Worm (Caenorhabditis elegans): ENCODE results near the gene tin-9.1.
A peak's percentile ranks its signal among the peaks of the same experiment; 100 is the strongest.

The tin-9.1 gene

DNA sequence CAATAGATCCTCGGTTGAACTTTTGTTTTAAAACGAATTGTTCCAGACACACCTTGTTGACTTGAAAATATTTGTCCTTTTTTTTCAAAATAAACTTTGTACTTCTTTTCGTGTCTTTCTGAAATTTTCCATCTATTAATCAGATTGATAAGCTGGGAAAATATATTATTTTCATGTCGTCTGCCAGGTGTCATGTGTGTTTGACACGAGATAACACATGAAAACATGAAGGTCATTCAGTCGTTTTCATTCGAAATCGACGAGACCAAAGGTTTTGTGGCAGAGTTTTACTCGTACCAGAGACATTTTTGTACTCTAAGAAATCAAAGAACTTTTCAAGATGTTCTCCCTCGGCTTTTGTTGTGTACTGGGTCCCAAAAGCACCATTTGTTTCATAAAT, 23.8 kb downstream of the tin-9.1 start:
- TF ChIP-seq med-1 (GFP tag; optimal IDR thresholded peaks at IDR 0.05; ENCODE audit: insufficient read depth) (no peak), tab-1 (GFP tag; IDR thresholded peaks at IDR 0.05) (no peak), cog-1 (tag; optimal IDR thresholded peaks at IDR 0.05) (no peak), ref-1 (GFP tag; conservative IDR thresholded peaks at IDR 0.05) (no peak)

DNA sequence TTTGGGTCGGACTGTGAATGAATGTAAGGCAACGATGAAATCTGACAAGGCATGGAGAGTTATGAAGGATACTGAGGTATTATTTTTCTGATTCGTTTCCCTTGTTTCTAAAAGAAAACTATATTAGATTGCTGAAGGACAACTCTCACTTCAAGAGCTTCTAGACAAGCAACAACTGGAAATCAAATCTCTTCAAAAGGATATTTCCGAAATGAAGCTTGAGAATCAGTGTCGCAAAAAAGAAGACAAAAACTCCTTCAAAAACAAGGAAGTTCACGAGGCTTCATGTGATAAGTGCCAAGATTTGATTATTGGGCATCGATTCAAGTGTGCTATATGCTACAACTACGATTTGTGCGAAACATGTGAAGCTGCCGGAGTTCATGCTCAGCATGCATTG, 25.8 kb downstream of the tin-9.1 start:
- TF ChIP-seq tab-1 (GFP tag; IDR thresholded peaks at IDR 0.05) (no peak), ztf-23 (GFP tag; IDR thresholded peaks at IDR 0.05) (no peak), ztf-29 (GFP tag; IDR thresholded peaks at IDR 0.05) (no peak), flt-1 (GFP tag; IDR thresholded peaks at IDR 0.05) (no peak), cog-1 (tag; optimal IDR thresholded peaks at IDR 0.05) (no peak), ref-1 (GFP tag; conservative IDR thresholded peaks at IDR 0.05) (no peak), klf-2 (GFP tag; conservative IDR thresholded peaks at IDR 0.05) (no peak), T22C8.4 (GFP tag; IDR thresholded peaks at IDR 0.05) (no peak), med-1 (GFP tag; optimal IDR thresholded peaks at IDR 0.05; ENCODE audit: insufficient read depth) (no peak)

DNA sequence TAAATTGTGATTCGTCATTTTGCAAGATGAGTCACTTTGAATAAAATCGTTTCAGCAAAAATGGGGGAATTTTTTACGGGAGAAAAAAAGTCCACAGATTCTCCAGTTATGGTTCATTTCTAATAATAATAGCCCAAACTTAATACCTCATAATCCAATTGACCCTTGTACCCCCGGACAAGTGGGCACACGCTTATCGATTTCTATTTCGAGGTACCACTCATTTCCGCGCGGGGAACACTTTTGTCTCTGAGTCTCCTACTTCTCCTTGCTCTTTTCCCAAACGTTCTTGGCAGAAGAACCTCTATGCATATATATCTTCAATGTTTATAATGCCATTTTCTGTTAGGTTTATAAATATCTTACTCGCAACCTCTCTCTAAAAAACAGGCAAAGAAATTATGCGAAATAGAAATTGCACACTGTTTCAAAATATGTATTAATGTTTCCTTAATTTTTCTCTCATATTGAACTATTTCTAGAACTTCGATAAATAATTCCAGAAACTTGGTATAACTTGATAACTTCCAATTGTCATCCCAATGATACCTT, 27.2 kb downstream of the tin-9.1 start, which contains the start of gene gldi-4:
Gene gldi-4, plus strand, starts transcription at position 502 of the 552 bp plus-strand sequence.
- no peak for TF ChIP-seq ztf-29 (GFP tag; IDR thresholded peaks at IDR 0.05)
- TF ChIP-seq flt-1 (GFP tag; IDR thresholded peaks at IDR 0.05): 0 out of 2 replicates have a peak, but pooled peaks have one; percentile 42

DNA sequence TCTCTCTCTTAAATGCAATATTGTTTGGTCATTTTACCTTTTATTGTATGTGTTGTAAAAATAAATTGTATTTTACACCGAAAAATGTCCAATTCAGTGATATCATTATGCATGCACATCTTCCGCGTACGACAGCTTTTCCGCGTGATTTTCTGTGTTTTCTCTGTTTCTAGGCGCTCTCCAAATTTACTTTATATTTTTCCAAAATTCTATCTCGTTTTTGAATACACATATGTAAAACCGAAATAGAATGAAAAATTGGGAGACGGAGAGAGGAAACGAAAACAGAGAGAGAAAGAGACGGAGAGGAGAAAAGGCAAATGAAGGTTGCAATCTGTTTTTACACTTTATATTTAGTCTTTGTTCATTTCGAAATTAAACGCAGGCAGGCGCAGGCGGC, 27.9 kb downstream of the tin-9.1 start:
- TF ChIP-seq ztf-23 (GFP tag; IDR thresholded peaks at IDR 0.05) (no peak), ref-1 (GFP tag; conservative IDR thresholded peaks at IDR 0.05) (no peak), cog-1 (tag; optimal IDR thresholded peaks at IDR 0.05) (no peak), T22C8.4 (GFP tag; IDR thresholded peaks at IDR 0.05) (no peak), ztf-29 (GFP tag; IDR thresholded peaks at IDR 0.05) (no peak), tab-1 (GFP tag; IDR thresholded peaks at IDR 0.05) (no peak), flt-1 (GFP tag; IDR thresholded peaks at IDR 0.05) (no peak), med-1 (GFP tag; optimal IDR thresholded peaks at IDR 0.05; ENCODE audit: insufficient read depth) (no peak), klf-2 (GFP tag; conservative IDR thresholded peaks at IDR 0.05) (no peak)

DNA sequence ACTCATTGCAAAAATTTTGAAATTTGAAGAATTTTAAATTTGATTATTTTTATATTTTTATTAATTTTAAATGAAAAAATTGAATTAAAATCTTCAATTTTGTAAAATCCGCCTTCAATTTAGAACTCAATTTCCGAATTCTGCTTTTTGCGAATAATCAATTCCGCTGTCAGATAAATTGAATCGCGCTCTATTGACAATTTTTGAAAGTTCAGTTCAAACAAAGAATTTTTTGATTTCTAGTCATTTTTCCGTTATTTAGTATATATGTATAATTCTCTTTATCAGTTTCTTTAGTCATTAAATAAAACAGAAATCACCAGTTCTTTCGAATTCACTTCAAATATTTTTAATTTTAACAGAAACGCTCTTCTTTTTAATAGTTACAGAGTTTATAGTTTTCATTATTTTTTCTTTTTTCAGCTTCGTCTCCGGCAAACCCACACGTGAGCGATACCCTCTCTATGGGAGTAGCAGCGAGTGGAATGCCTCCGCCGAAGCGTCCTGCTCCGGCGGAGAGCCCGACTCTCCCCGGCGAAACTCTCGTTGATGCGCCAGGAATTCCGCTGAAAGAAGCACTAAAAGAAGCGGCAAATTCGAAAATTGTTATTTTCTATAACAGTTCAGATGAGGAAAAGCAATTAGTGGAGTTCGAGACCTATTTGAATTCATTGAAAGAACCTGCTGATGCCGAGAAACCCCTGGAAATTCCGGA, 31.5 kb downstream of the tin-9.1 start:
- TF ChIP-seq klf-2 (GFP tag; conservative IDR thresholded peaks at IDR 0.05) (no peak), ztf-23 (GFP tag; IDR thresholded peaks at IDR 0.05) (no peak), ref-1 (GFP tag; conservative IDR thresholded peaks at IDR 0.05) (no peak), ztf-29 (GFP tag; IDR thresholded peaks at IDR 0.05) (no peak), T22C8.4 (GFP tag; IDR thresholded peaks at IDR 0.05) (no peak), flt-1 (GFP tag; IDR thresholded peaks at IDR 0.05) (no peak), cog-1 (tag; optimal IDR thresholded peaks at IDR 0.05) (no peak)

DNA sequence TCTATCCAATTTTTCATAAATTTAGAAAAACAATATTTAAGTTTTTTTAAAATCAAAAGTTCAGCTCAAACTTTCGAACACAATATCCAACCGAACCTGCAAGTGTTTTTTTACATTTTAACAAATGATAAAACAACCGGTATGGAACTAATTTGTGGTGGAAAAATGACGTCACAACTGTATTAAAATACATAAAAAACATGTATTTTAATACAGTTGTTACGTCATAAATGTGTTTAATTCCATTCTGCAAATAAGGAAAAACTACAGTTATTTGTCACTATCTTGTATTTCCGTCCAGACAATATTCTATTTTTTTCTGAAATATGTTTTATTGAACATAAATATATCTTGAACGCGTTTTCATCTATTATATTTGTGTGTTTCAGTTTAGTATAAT, 32.2 kb downstream of the tin-9.1 start:
- TF ChIP-seq ztf-23 (GFP tag; IDR thresholded peaks at IDR 0.05) (no peak), klf-2 (GFP tag; conservative IDR thresholded peaks at IDR 0.05) (no peak), med-1 (GFP tag; optimal IDR thresholded peaks at IDR 0.05; ENCODE audit: insufficient read depth) (no peak), flt-1 (GFP tag; IDR thresholded peaks at IDR 0.05) (no peak), ref-1 (GFP tag; conservative IDR thresholded peaks at IDR 0.05) (no peak), cog-1 (tag; optimal IDR thresholded peaks at IDR 0.05) (no peak), tab-1 (GFP tag; IDR thresholded peaks at IDR 0.05) (no peak), T22C8.4 (GFP tag; IDR thresholded peaks at IDR 0.05) (no peak)

DNA sequence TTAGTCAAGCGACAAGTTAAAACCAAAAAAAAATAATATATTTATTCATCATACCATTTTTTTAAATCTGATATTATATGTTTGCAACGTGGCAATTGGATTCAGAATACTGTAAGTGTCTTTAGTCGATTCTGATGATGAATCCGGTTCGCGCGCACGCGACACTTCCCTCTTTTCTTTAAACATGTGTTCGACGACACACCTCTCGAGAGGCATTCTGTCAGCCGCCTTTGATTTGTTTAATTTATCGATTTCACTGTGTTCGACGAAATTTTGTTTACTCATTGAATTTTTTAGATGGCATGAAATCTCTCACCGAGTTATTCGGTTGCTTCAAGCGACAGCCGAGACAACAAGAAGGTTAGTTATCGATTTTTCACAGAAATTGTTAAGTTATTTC, 32.7 kb downstream of the tin-9.1 start, which contains the start of gene trxr-1:
Gene trxr-1, plus strand, starts transcription at position 227 of the 400 bp plus-strand sequence.
- TF ChIP-seq ref-1 (GFP tag; conservative IDR thresholded peaks at IDR 0.05) (no peak), cog-1 (tag; optimal IDR thresholded peaks at IDR 0.05) (no peak), ztf-29 (GFP tag; IDR thresholded peaks at IDR 0.05) (no peak), flt-1 (GFP tag; IDR thresholded peaks at IDR 0.05) (no peak), tab-1 (GFP tag; IDR thresholded peaks at IDR 0.05) (no peak), T22C8.4 (GFP tag; IDR thresholded peaks at IDR 0.05) (no peak), klf-2 (GFP tag; conservative IDR thresholded peaks at IDR 0.05) (no peak), ztf-23 (GFP tag; IDR thresholded peaks at IDR 0.05) (no peak), med-1 (GFP tag; optimal IDR thresholded peaks at IDR 0.05; ENCODE audit: insufficient read depth) (no peak)

DNA sequence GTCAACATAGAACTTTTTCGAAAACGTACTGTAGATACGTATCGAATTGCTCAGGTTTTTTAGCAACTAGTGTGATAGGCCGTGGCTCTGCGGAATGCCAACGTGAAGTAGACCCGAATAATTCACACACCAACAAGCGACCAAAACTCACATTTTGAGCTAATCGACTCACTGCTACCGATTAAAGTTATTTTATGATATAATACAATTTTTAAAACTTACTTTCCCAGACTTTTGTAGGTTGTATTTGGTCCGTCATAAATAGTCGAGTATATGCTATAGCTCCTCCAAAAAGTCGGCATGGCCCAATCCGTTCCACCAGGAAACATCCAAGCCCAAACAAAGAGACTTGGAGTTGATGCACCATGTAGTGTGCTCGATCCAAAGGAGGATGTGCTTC, 33.6 kb downstream of the tin-9.1 start, which contains the start of gene C25A8.1:
Gene C25A8.1, plus strand, starts transcription at position 301 of the 400 bp plus-strand sequence.
- TF ChIP-seq med-1 (GFP tag; optimal IDR thresholded peaks at IDR 0.05; ENCODE audit: insufficient read depth): no peak
- no peak for TF ChIP-seq T22C8.4 (GFP tag; IDR thresholded peaks at IDR 0.05)
- TF ChIP-seq klf-2 (GFP tag; conservative IDR thresholded peaks at IDR 0.05): no peak
- TF ChIP-seq cog-1 (tag; optimal IDR thresholded peaks at IDR 0.05): no peak
- no peak for TF ChIP-seq tab-1 (GFP tag; IDR thresholded peaks at IDR 0.05)
- no peak for TF ChIP-seq flt-1 (GFP tag; IDR thresholded peaks at IDR 0.05)
- no peak for TF ChIP-seq ref-1 (GFP tag; conservative IDR thresholded peaks at IDR 0.05)
- no peak for TF ChIP-seq ztf-23 (GFP tag; IDR thresholded peaks at IDR 0.05)
- no peak for TF ChIP-seq ztf-29 (GFP tag; IDR thresholded peaks at IDR 0.05)

DNA sequence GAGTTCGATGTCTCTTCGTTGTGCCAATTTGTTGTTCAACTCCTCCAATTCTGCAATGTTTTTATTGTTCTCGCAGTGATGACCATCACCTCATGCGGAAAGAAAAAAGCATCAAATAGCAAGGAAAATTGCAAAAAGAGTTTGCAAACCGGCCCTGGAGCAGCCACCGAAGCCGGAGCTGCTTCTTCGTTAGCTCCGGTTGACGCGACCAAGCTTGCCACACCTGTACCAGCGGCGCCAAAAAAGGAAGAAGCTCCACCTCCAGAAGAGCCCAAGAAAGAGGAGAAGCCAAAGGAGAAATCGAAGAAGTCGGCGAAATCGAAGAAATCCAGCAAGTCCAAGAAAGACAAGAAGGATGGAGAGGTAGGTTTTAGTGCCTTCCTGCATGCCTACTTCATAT, 34.2 kb downstream of the tin-9.1 start:
- TF ChIP-seq med-1 (GFP tag; optimal IDR thresholded peaks at IDR 0.05; ENCODE audit: insufficient read depth) (no peak), tab-1 (GFP tag; IDR thresholded peaks at IDR 0.05) (no peak)

DNA sequence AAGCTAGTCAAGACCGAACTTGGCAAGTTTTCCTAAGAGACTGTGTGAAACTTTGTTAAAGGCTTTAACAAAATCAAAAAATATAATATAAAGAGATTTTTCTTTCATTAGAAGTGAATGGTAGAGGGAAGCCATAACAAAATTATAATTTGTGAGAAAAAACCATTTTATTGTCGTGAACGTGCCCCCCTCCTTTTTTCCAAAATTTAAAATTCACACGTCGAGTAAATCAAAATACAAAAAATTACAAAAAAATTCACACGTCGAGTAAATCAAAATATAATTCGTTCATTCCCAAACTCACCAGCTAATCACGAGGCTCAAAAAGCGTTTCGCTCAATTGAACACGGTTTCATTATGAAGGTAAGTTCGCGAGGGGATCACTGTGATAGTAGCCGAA, 34.9 kb downstream of the tin-9.1 start, which contains the start of gene C25A8.2:
Gene C25A8.2, plus strand, starts transcription at position 301 of the 400 bp plus-strand sequence.
- TF ChIP-seq med-1 (GFP tag; optimal IDR thresholded peaks at IDR 0.05; ENCODE audit: insufficient read depth) (no peak), T22C8.4 (GFP tag; IDR thresholded peaks at IDR 0.05) (no peak), cog-1 (tag; optimal IDR thresholded peaks at IDR 0.05) (no peak)

Data from whole organism, midembryonic.